Fruit fly (Drosophila melanogaster) Kc167 (cell line): Measurements from ENCODE around the gene CG9459.

Source experiments
- Myc ChIP-seq: fragments of >200 bp; optimal IDR thresholded peaks from 2 replicates; lab custom pipeline; 2017; ENCODE audit warnings: missing external identifiers
- Sin3A ChIP-seq: fragments of >200 bp; optimal IDR thresholded peaks from 2 replicates; lab custom pipeline; 2018; ENCODE audit warnings: missing external identifiers
- h ChIP-seq: fragments of >200 bp; optimal IDR thresholded peaks from 3 replicates; lab custom pipeline; 2018; ENCODE audit warnings: missing external identifiers
- insv ChIP-seq: fragments of >200 bp; optimal IDR thresholded peaks from 3 replicates; lab custom pipeline; 2018; ENCODE audit warnings: missing external identifiers
- psq ChIP-seq: fragments of >200 bp; optimal IDR thresholded peaks from 2 replicates; lab custom pipeline; 2017; ENCODE audit warnings: missing external identifiers
- ttk ChIP-seq: sonication (Bioruptor generic); optimal IDR thresholded peaks from 2 replicates; lab custom pipeline; 2017; ENCODE audit warnings: missing external identifiers

The CG9459 gene

DNA sequence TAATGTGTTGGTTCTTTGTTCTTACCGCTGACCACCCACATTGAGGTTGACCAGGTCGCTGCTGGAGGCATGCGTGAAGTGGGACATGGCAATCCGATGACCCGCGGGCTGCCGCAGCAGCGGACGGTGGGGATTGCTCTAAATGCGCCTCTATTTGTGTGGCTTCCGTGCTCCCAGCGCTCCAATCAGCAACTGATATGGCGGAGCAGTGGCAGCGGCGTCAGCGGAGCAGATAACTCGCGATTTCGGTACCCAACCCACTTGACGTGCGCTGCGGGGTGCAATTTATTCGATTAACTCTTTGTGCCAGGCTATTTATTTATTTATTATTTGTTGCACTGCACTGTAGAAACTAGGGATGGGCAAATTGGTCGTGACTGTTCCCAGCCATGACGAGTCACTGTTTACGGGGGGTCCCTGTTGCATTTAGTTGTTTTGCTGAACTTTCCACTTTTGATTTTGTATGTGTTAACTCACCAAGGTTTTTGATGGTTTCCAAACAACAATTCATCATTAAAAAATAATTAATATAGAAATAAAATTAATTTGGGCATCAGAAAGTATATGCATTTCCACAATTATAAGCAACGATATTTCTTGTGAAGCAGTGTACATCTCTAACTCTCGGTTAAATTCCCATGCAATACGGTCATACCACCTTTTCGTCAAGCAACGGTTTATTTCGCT, 17.4 kb downstream of the CG9459 start, which contains the start of the genes CG9467 and CG8526:
CG9467 (minus strand) TSS at position 383 of the 687 bp plus-strand sequence.
CG8526 (plus strand) TSS at position 637 of the 687 bp plus-strand sequence.
- TF ChIP-seq ttk: no peak
- TF ChIP-seq insv: no peak
- TF ChIP-seq h (lab: Kevin White, UChicago): no peak
- no peak for TF ChIP-seq psq (lab: Kevin White, UChicago)
- no peak for TF ChIP-seq Sin3A (lab: Kevin White, UChicago)
- TF ChIP-seq Myc (lab: Kevin White, UChicago): no peak

- no peak for TF ChIP-seq Sin3A (lab: Kevin White, UChicago)
- no peak for TF ChIP-seq h (lab: Kevin White, UChicago)
- TF ChIP-seq ttk: no peak
- TF ChIP-seq Myc (lab: Kevin White, UChicago): no peak
- TF ChIP-seq psq (lab: Kevin White, UChicago): no peak
- no peak for TF ChIP-seq insv
These were observed 25.2 kb downstream of the CG9459 start, which contains the start of gene CG8516 for dm6 chr3R:9793018-9793417. CG8516 (plus strand) TSS chr3R:9793295.

dm6 chr3R:9791177-9791806, 26.9 kb downstream of the CG9459 start, which contains the start of the genes CG12945 and CG8507:
CG12945 (minus strand) TSS chr3R:9791221.
CG8507 (plus strand) TSS chr3R:9791483.
- TF ChIP-seq ttk: no peak
- TF ChIP-seq h (lab: Kevin White, UChicago): no peak
- no peak for TF ChIP-seq insv
- no peak for TF ChIP-seq psq (lab: Kevin White, UChicago)
- no peak for TF ChIP-seq Myc (lab: Kevin White, UChicago)
- no peak for TF ChIP-seq Sin3A (lab: Kevin White, UChicago)

- TF ChIP-seq insv (no peak), h (lab: Kevin White, UChicago) (no peak), Sin3A (lab: Kevin White, UChicago) (no peak), ttk (no peak), psq (lab: Kevin White, UChicago) (no peak), Myc (lab: Kevin White, UChicago) (no peak)
These were observed 33.7 kb downstream of the CG9459 start, which contains the start of the genes MtnA and CG8500 for dm6 chr3R:9784341-9785062. MtnA (minus strand) TSS chr3R:9784370. CG8500 (plus strand) TSS chr3R:9784653.

DNA sequence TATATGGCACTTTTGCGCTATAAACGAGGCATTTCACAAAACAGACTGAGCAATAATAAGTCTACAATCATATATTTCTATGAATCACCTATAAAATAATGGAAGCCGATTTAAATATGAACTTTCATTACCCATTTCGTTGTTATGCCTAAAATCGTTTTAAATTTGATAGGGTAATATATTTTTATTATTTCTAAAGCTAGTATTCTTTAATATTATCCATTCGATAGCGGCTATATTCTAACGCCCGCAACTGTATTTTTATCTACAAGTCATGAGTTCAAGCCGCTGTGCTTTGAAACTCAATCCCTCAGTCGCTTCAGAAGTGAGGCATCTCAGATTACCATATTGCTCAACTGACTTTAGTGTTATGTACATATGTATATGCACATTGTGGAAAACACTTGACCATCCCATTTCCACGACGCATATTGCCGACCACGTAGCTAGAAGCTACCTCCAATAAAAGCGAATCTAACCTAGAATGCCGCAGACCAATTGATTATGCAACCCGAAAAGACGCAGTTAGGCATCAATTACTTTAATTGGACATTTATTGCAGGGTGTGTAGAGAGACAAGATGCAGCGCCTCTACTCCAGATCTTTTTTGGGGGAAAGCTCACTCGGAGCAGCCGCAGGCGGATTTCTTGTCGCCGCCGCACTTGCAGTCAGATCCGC, 34.8 kb downstream of the CG9459 start:
- TF ChIP-seq insv (no peak), psq (lab: Kevin White, UChicago) (no peak), ttk (no peak), Sin3A (lab: Kevin White, UChicago) (no peak), Myc (lab: Kevin White, UChicago) (no peak), h (lab: Kevin White, UChicago) (no peak)

DNA sequence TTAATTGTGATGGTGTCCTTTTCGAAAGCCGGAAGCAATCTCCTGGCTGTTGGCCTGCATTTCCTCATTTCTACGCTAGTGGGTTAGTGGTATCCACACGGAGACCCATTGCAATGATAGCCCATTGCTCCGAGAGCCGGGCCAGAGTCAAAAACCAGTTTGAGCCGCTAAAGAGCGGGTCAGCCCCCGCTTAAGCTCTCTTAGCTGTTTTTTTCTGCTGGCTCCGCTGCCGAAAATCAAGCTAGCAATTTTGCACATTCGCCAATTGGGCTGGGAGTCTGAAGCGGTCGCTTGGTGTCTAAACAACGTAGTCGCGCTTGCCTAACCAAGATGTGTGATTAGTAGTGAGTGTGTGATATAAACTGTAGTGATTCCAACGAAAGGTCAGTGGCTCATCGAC, 38.4 kb downstream of the CG9459 start, which contains the start of gene CG12947:
CG12947 (plus strand) TSS at position 301 of the 400 bp plus-strand sequence.
- TF ChIP-seq psq (lab: Kevin White, UChicago) (no peak), ttk (no peak), Sin3A (lab: Kevin White, UChicago) (no peak), insv (no peak)

- no peak for TF ChIP-seq Sin3A (lab: Kevin White, UChicago)
- no peak for TF ChIP-seq h (lab: Kevin White, UChicago)
These were observed 40.2 kb downstream of the CG9459 start, which contains the start of gene RpS29 for dm6 chr3R:9777941-9778360. RpS29 (plus strand) TSS chr3R:9778042.

DNA sequence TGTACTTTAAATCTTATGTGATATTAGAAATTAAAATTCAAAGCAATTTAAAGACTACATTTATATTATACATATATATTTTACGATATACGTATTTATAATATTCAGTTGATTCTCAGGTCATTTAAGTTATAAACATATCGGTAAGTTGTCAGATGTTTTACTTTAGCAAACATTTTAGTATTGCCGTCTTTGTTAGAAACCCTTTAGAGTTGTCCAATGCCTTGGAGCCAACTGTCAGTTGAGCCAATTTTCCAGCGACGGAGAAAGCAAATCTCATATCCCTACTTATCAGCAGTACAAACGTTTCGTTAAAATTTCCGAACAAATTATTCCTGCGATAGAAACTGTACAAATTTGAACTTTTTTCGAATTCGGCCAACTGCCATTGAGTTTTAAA, 43.4 kb downstream of the CG9459 start, which contains the start of gene topi:
topi (plus strand) TSS at position 301 of the 400 bp plus-strand sequence.
- TF ChIP-seq Myc (lab: Kevin White, UChicago) (no peak), h (lab: Kevin White, UChicago) (no peak), psq (lab: Kevin White, UChicago) (no peak), insv (no peak), ttk (no peak), Sin3A (lab: Kevin White, UChicago) (no peak)

DNA sequence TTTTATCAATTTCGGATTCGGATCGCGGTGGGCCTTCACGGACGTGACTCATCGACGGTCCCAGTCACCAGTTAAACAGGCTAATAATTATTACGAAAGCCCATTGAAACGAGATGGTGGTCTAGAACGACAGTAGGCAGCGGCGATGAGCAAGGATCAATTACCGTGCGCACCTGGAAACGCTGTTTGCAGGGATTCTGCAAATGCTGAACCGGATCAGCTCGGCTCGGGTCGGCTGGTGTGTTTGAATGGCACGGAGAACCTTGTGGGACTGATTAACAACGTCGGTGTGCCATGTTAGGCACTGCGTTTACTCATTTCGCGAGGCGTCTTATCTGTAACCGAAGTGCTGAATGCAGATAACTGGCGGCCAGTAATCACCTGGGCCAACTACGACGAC, 44.0 kb downstream of the CG9459 start, which contains the start of gene Whamy:
Whamy (minus strand) TSS at position 273 of the 400 bp plus-strand sequence.
- TF ChIP-seq h (lab: Kevin White, UChicago) (no peak), psq (lab: Kevin White, UChicago) (no peak), Myc (lab: Kevin White, UChicago) (no peak), ttk (no peak), Sin3A (lab: Kevin White, UChicago) (no peak), insv (no peak)

dm6 chr3R:9771519-9771972, 46.6 kb downstream of the CG9459 start, which contains the start of gene CG9471:
CG9471 (minus strand) TSS chr3R:9771542.
- TF ChIP-seq Sin3A (lab: Kevin White, UChicago): no peak
- no peak for TF ChIP-seq insv
- no peak for TF ChIP-seq Myc (lab: Kevin White, UChicago)
- TF ChIP-seq h (lab: Kevin White, UChicago): no peak
- no peak for TF ChIP-seq psq (lab: Kevin White, UChicago)
- TF ChIP-seq ttk: no peak

dm6 chr3R:9770127-9770526, 48.1 kb downstream of the CG9459 start:
- no peak for TF ChIP-seq ttk
- no peak for TF ChIP-seq Sin3A (lab: Kevin White, UChicago)
- TF ChIP-seq psq (lab: Kevin White, UChicago): no peak
- no peak for TF ChIP-seq h (lab: Kevin White, UChicago)
- no peak for TF ChIP-seq insv
- TF ChIP-seq Myc (lab: Kevin White, UChicago): no peak
